Worm (Caenorhabditis elegans): ENCODE results near the gene fbxa-188.

Gene fbxa-188

ce11 chrV:17347602-17348001, 2.9 kb upstream of the fbxa-188 start, which contains the start of gene skr-5:
skr-5 (plus strand) TSS chrV:17347902.
- TF ChIP-seq cebp-1 (GFP tag; IDR thresholded peaks at IDR 0.05): peak; percentile 17; the same call in 1 of the 2 replicates
- TF ChIP-seq cebp-1 (tag; optimal IDR thresholded peaks at IDR 0.05): no peak
- no peak for TF ChIP-seq Y79H2A.3 (GFP tag; conservative IDR thresholded peaks at IDR 0.05)

- TF ChIP-seq madf-8 (GFP tag; conservative IDR thresholded peaks at IDR 0.05): no peak
- no peak for TF ChIP-seq ceh-100 (GFP tag; IDR thresholded peaks at IDR 0.05)
- TF ChIP-seq F37B4.10 (GFP tag; IDR thresholded peaks at IDR 0.05): no peak
- no peak for TF ChIP-seq unc-130 (GFP tag; optimal IDR thresholded peaks at IDR 0.05)
- TF ChIP-seq mxl-1 (tag; optimal IDR thresholded peaks at IDR 0.05): no peak
- TF ChIP-seq chd-7 (tag; optimal IDR thresholded peaks at IDR 0.05): no peak
- no peak for TF ChIP-seq ceh-27 (GFP tag; optimal IDR thresholded peaks at IDR 0.05)
- TF ChIP-seq ztf-3 (GFP tag; optimal IDR thresholded peaks at IDR 0.05): no peak
- no peak for TF ChIP-seq madf-6 (GFP tag; IDR thresholded peaks at IDR 0.05)
- no peak for TF ChIP-seq die-1 (tag; optimal IDR thresholded peaks at IDR 0.05)
- no peak for TF ChIP-seq nfya-1 (tag; optimal IDR thresholded peaks at IDR 0.05; ENCODE audit: borderline replicate concordance, insufficient read depth)
Measured at ce11 chrV:17339349-17339748, 5.4 kb downstream of the fbxa-188 start.

- TF ChIP-seq F57C9.4 (tag; optimal IDR thresholded peaks at IDR 0.05) (no peak), pbrm-1 (GFP tag; IDR thresholded peaks at IDR 0.05) (no peak), snpc-4 (GFP tag; optimal IDR thresholded peaks at IDR 0.05) (no peak), snpc-4 (tag; optimal IDR thresholded peaks at IDR 0.05) (no peak)
Measured at ce11 chrV:17331340-17331739, 13.4 kb downstream of the fbxa-188 start, which contains the start of gene fbxa-185. fbxa-185 (plus strand) TSS chrV:17331640.

- TF ChIP-seq dox-1 (GFP tag; IDR thresholded peaks at IDR 0.05) (no peak), unc-62 (GFP tag; optimal IDR thresholded peaks at IDR 0.05) (no peak), ztf-22 (GFP tag; optimal IDR thresholded peaks at IDR 0.05) (no peak), ceh-27 (GFP tag; optimal IDR thresholded peaks at IDR 0.05) (no peak), nfyb-1 (GFP tag; IDR thresholded peaks at IDR 0.05) (no peak), B0336.3 (GFP tag; IDR thresholded peaks at IDR 0.05) (no peak), egl-44 (GFP tag; IDR thresholded peaks at IDR 0.05) (no peak), snpc-3.4 (tag; optimal IDR thresholded peaks at IDR 0.05) (no peak), atf-7 (tag; optimal IDR thresholded peaks at IDR 0.05) (no peak), hmg-1.2 (GFP tag; IDR thresholded peaks at IDR 0.05) (no peak), lin-54 (GFP tag; optimal IDR thresholded peaks at IDR 0.05) (no peak), hlh-26 (GFP tag; conservative IDR thresholded peaks at IDR 0.05) (no peak), Y53G8AR.9 (GFP tag; conservative IDR thresholded peaks at IDR 0.05) (no peak), attf-6 (GFP tag; IDR thresholded peaks at IDR 0.05) (no peak)
Measured at ce11 chrV:17328497-17328896, 16.2 kb downstream of the fbxa-188 start, which contains the start of gene srg-44. srg-44 (plus strand) TSS chrV:17328797.

- TF ChIP-seq F39B2.1 (GFP tag; IDR thresholded peaks at IDR 0.05) (no peak), ceh-91 (GFP tag; IDR thresholded peaks at IDR 0.05) (no peak), pha-4 (tag; optimal IDR thresholded peaks at IDR 0.05) (no peak), egl-18 (GFP tag; IDR thresholded peaks at IDR 0.05) (no peak), F57A8.1 (GFP tag; optimal IDR thresholded peaks at IDR 0.05) (no peak), ztf-28 (GFP tag; IDR thresholded peaks at IDR 0.05) (no peak), madf-8 (GFP tag; conservative IDR thresholded peaks at IDR 0.05) (no peak), akir-1 (GFP tag; optimal IDR thresholded peaks at IDR 0.05) (no peak), tlf-1 (GFP tag; optimal IDR thresholded peaks at IDR 0.05) (no peak), ztf-26 (tag; optimal IDR thresholded peaks at IDR 0.05) (no peak), hlh-12 (tag; optimal IDR thresholded peaks at IDR 0.05) (no peak), madf-3 (GFP tag; IDR thresholded peaks at IDR 0.05) (no peak), snpc-4 (GFP tag; optimal IDR thresholded peaks at IDR 0.05) (no peak), snpc-4 (tag; optimal IDR thresholded peaks at IDR 0.05) (no peak), B0336.3 (GFP tag; IDR thresholded peaks at IDR 0.05) (no peak)
Measured at ce11 chrV:17327867-17328266, 16.9 kb downstream of the fbxa-188 start, which contains the start of gene sdz-16. sdz-16 (minus strand) TSS chrV:17327967.

Measured in whole organism, young adult.